Worm (Caenorhabditis elegans) whole organism, early embryonic: ENCODE data around the gene C32H11.3.
"Not testable (repeated sequence)": the region's sequence is repeated elsewhere in the genome, so short reads cannot be mapped to it uniquely, and the experiment has no call there.

Experiments used
- B0310.2 ChIP-seq: sonication (generic microtip); optimal IDR thresholded peaks from 2 replicates; lab custom pipeline; 2016; ENCODE audit warnings: mild to moderate bottlenecking, missing genetic modification characterization, missing compliant biosample characterization
- F13C5.2 ChIP-seq: sonication (generic microtip); optimal IDR thresholded peaks from 2 replicates; lab custom pipeline; 2017; ENCODE audit warnings: mild to moderate bottlenecking, missing genetic modification characterization, inconsistent platforms, missing compliant biosample characterization
- aly-1 ChIP-seq: sonication (generic microtip); optimal IDR thresholded peaks from 2 replicates; lab custom pipeline; 2016; ENCODE audit warnings: missing genetic modification characterization, missing compliant biosample characterization
- ama-1 ChIP-seq: fragments of 150-350 bp; optimal IDR thresholded peaks from 2 replicates; lab custom pipeline; 2014
- ceh-13 ChIP-seq: fragments of 200-800 bp; sonication (Bioruptor generic); optimal IDR thresholded peaks from 2 replicates; lab custom pipeline; 2018; ENCODE audit warnings: mild to moderate bottlenecking, missing genetic modification characterization, missing compliant biosample characterization
- ceh-36 ChIP-seq: sonication (generic microtip); optimal IDR thresholded peaks from 2 replicates; lab custom pipeline; 2016; ENCODE audit warnings: missing genetic modification characterization, inconsistent platforms, missing compliant biosample characterization
- ets-7 ChIP-seq: sonication (generic microtip); optimal IDR thresholded peaks from 2 replicates; lab custom pipeline; 2016; ENCODE audit warnings: missing genotype, missing genetic modification characterization, missing compliant biosample characterization
- flt-1 ChIP-seq: fragments of 200-800 bp; sonication (Bioruptor generic); IDR thresholded peaks from 2 replicates; pipeline ENCODE4 v1.3.6; 2022; ENCODE audit warnings: missing genetic modification characterization, missing compliant biosample characterization
- hmbx-1 ChIP-seq: sonication (generic microtip); optimal IDR thresholded peaks from 2 replicates; lab custom pipeline; 2016; ENCODE audit warnings: mild to moderate bottlenecking, missing genetic modification characterization, missing compliant biosample characterization
- hmg-4 ChIP-seq: fragments of 200-800 bp; sonication (Bioruptor generic); optimal IDR thresholded peaks from 2 replicates; lab custom pipeline; 2018; ENCODE audit warnings: mild to moderate bottlenecking, missing genetic modification characterization, missing compliant biosample characterization
- hnd-1 ChIP-seq: sonication (generic microtip); optimal IDR thresholded peaks from 2 replicates; lab custom pipeline; 2016; ENCODE audit warnings: missing genetic modification characterization, missing compliant biosample characterization
- pes-1 ChIP-seq: fragments of 200-800 bp; sonication (Bioruptor generic); IDR thresholded peaks from 2 replicates; pipeline ENCODE4 v1.3.6; 2022; ENCODE audit warnings: missing genetic modification reagents, missing genetic modification characterization, missing compliant biosample characterization
- scrt-1 ChIP-seq: fragments of 200-800 bp; sonication (Bioruptor generic); IDR thresholded peaks from 2 replicates; pipeline ENCODE4 v1.3.6; 2022; ENCODE audit warnings: missing genetic modification characterization, missing compliant biosample characterization
- sea-1 ChIP-seq: fragments of 200-800 bp; sonication (Bioruptor generic); conservative IDR thresholded peaks from 2 replicates; pipeline ENCODE4 v1.3.6; 2022; ENCODE audit warnings: missing genetic modification characterization, missing compliant biosample characterization
- tbx-11 ChIP-seq: fragments of 200-800 bp; sonication (Bioruptor generic); IDR thresholded peaks from 2 replicates; pipeline ENCODE4 v1.3.6; 2022; ENCODE audit warnings: missing genetic modification characterization, missing compliant biosample characterization
- tbx-37 ChIP-seq: fragments of 200-800 bp; sonication (Bioruptor generic); conservative IDR thresholded peaks from 2 replicates; pipeline ENCODE4 v1.3.6; 2022; ENCODE audit warnings: missing genetic modification reagents, missing genetic modification characterization, missing compliant biosample characterization
- tra-4 ChIP-seq: sonication (generic microtip); optimal IDR thresholded peaks from 2 replicates; lab custom pipeline; 2017; ENCODE audit warnings: missing genetic modification characterization, missing compliant biosample characterization

The C32H11.3 gene

DNA sequence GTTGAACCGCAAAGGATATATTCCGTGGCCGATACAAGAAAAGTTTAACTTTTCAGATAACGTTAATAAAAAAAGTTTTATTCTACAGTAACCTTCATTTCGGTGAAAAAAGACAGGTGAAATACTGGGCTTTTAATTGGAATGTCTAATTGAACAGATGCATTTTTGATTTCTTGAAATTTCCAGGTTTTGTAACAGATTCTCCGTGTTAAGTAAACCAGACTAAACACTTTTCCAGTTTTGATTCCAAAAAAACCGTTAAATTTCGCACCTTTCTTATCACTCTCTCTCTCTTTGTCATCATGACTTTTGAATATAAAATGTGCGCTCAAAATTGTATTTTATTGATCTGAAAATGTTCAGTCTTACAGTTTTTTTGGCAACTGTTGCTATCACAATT lies at the start of gene C32H11.3:
Gene C32H11.3, plus strand, starts transcription at position 301 of the 400 bp plus-strand sequence.
- no peak for TF ChIP-seq hnd-1 (tag; lab: Kevin White, UChicago)
- TF ChIP-seq aly-1 (tag; lab: Kevin White, UChicago): no peak
- no peak for TF ChIP-seq ceh-13 (GFP tag; lab: Kevin White, UChicago)

DNA sequence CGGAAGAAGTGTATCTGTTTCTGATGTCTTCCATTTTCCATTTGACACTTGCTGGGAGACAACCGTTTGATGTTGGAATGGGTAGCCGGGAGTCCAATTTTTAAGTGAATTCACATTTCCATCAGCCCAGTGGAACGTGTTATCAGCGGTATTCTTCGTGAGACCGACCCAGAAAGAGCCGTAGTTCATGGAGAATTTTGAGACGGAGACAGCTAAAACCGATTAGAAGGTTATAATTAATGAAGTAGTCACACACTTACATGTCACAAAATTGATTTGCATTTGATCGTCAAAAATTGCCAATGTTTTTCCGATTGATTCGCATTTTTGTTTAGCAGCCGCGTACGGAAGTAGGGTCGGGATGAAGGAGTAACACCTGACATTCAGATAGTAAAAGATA lies 49.0 kb upstream of the C32H11.3 start:
- TF ChIP-seq hmg-4: no peak
- no peak for TF ChIP-seq hnd-1 (tag; lab: Kevin White, UChicago)
- TF ChIP-seq pes-1 (GFP tag; lab: Robert Waterston, UW): no peak
- TF ChIP-seq hmbx-1 (tag; lab: Kevin White, UChicago): no peak
- no peak for TF ChIP-seq scrt-1

DNA sequence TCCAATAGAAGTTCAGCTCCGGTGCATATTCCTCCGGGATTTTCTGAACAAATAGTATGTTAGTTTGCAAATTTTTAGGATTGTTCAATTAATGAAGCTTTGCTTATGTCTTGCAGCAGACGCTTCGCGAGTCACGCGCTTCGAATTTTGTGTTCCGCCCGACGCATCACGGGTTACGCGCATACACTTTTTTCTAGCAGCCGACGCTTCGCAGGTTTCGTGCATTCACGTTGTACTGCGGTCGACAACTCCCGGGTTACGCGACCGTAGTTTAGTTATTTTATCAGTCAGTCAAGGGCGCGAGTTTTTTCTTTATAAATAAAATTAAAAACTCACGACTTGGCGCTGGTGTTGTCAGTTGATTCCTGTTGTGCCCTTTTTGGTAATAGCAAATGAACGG lies 48.5 kb upstream of the C32H11.3 start:
- no peak for TF ChIP-seq hmbx-1 (tag; lab: Kevin White, UChicago)
- no peak for TF ChIP-seq F13C5.2 (tag; lab: Kevin White, UChicago)
- no peak for TF ChIP-seq sea-1 (GFP tag; lab: Robert Waterston, UW)
- TF ChIP-seq tbx-37: no peak
- TF ChIP-seq hmg-4: no peak
- TF ChIP-seq ceh-13 (GFP tag; lab: Kevin White, UChicago): no peak
- TF ChIP-seq ets-7 (tag; lab: Kevin White, UChicago): no peak
- no peak for TF ChIP-seq flt-1 (GFP tag; lab: Robert Waterston, UW)
- TF ChIP-seq ama-1 (lab: Kevin White, UChicago): no peak
- no peak for TF ChIP-seq ceh-36 (tag; lab: Kevin White, UChicago)
- no peak for TF ChIP-seq aly-1 (tag; lab: Kevin White, UChicago)
- TF ChIP-seq hnd-1 (tag; lab: Kevin White, UChicago): no peak
- TF ChIP-seq pes-1 (GFP tag; lab: Robert Waterston, UW): no peak
- no peak for TF ChIP-seq tra-4 (tag; lab: Kevin White, UChicago)
- no peak for TF ChIP-seq B0310.2 (tag; lab: Kevin White, UChicago)
- TF ChIP-seq scrt-1: no peak
- no peak for TF ChIP-seq tbx-11

DNA sequence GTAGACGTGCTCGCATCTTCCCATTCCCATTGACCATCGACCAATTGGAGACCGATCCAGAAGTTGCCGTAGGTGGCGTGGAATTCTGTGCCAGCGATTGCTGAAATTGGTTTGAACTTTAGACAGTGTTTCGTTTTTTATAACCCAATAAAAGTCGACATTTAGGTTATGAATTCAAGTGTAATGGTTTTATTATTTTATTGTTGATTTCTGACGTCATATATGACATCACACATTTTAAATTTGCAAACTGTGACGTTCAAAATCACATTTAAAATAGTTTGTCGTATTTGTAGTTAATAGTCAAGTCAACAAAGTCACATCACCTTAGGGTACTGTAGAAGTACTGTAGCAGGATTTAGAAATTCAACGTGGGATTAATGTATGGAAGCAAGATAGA lies 48.0 kb upstream of the C32H11.3 start:
- TF ChIP-seq tbx-37 (no peak), ets-7 (tag; lab: Kevin White, UChicago) (no peak), tra-4 (tag; lab: Kevin White, UChicago) (no peak), ceh-13 (GFP tag; lab: Kevin White, UChicago) (no peak), ama-1 (lab: Kevin White, UChicago) (no peak), sea-1 (GFP tag; lab: Robert Waterston, UW) (no peak), B0310.2 (tag; lab: Kevin White, UChicago) (no peak), aly-1 (tag; lab: Kevin White, UChicago) (no peak), hnd-1 (tag; lab: Kevin White, UChicago) (no peak), hmbx-1 (tag; lab: Kevin White, UChicago) (no peak), flt-1 (GFP tag; lab: Robert Waterston, UW) (no peak), scrt-1 (no peak), hmg-4 (no peak), pes-1 (GFP tag; lab: Robert Waterston, UW) (no peak), ceh-36 (tag; lab: Kevin White, UChicago) (no peak), tbx-11 (no peak), F13C5.2 (tag; lab: Kevin White, UChicago) (no peak)

DNA sequence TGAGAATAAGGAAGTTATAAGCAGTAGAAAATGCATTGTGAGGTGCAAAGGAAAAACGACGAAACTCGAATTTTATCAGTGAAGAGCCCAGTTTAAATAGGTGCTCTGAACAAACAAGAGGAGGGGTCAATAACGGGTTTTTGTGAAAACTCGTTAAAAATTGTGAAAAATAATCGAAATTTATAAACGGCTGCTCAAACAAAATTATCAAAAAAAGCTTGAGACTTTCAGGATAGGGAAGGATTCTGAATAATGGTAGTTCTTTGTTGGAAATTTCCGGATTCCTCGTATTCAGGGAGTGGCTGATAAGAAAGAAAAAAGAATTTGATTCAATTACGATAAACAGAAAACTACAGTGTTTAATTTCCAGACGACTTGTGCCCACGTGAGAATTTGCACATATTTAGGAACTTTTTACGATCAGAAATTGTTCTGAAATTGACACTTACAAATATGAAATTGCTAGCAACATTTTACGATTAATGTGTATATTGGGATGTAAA lies 46.9 kb upstream of the C32H11.3 start, which contains the start of gene clec-187:
Gene clec-187, minus strand, starts transcription at position 51 of the 503 bp plus-strand sequence.
- no peak for TF ChIP-seq tbx-37
- TF ChIP-seq ceh-36 (tag; lab: Kevin White, UChicago): no peak
- TF ChIP-seq scrt-1: no peak

DNA sequence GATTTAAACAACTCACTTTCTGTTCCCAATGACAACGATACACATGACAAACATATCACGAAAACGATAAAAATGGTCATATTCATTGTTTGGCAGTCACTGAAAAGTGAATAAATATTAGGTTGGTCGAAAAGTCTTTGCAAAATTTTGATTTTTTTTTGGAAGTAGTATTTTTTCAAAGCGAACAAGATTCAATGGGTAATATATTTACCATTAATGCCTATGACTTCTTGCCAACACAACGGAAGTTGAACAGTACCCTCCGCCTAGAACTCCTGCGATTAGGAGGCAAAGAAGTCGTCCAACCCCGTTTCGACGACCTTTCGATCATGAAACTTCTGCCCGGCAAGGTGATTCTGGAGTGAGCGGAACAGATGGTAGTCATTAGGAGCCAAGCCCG lies 43.1 kb upstream of the C32H11.3 start, which contains the start of gene ZK896.1:
Gene ZK896.1, minus strand, starts transcription at position 101 of the 400 bp plus-strand sequence.
- TF ChIP-seq hmbx-1 (tag; lab: Kevin White, UChicago); hnd-1 (tag; lab: Kevin White, UChicago); ceh-13 (GFP tag; lab: Kevin White, UChicago): not testable (repeated sequence)

DNA sequence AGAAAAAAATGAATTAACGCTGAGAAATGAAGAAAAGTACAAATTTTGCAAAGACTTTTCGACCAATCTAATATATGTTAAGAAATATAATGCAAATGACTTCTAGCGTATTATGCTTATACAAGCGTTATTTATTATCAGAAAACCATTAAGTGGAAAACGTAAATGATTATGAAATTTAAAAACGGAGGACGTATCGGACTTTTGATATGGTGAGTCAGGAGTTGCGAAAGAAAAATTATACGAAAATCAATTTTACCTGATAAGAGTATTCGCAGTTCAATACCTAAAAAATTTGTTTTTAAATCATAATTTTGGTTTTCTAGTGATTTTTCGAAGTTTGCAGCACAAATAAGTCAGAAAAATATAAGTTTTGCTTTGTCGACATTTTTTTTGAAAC lies 41.8 kb upstream of the C32H11.3 start:
- TF ChIP-seq ceh-36 (tag; lab: Kevin White, UChicago) (no peak), hnd-1 (tag; lab: Kevin White, UChicago) (no peak), hmg-4 (no peak), tra-4 (tag; lab: Kevin White, UChicago) (no peak), F13C5.2 (tag; lab: Kevin White, UChicago) (no peak), tbx-11 (no peak), flt-1 (GFP tag; lab: Robert Waterston, UW) (no peak), scrt-1 (no peak), hmbx-1 (tag; lab: Kevin White, UChicago) (no peak), B0310.2 (tag; lab: Kevin White, UChicago) (no peak), aly-1 (tag; lab: Kevin White, UChicago) (no peak), ets-7 (tag; lab: Kevin White, UChicago) (no peak), ama-1 (lab: Kevin White, UChicago) (no peak), pes-1 (GFP tag; lab: Robert Waterston, UW) (no peak), tbx-37 (no peak), sea-1 (GFP tag; lab: Robert Waterston, UW) (no peak), ceh-13 (GFP tag; lab: Kevin White, UChicago) (no peak)

DNA sequence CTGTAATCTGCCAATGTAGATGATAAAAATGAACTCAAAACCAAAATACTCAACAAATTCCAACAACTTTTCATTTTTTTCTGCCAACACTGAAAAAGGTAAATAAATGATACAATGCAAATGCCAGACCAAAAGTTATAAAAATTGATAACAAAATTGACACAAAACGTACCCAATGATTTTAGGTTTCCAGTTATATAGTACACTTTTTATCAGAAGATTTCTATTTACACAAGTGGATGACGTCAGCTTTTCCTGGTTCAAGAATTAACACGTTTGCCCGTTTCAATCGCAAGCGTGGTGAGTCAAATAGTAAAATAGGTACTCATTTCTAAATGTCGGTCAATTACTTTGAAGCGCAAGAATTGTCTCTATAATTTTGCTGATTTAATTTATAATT lies 38.8 kb upstream of the C32H11.3 start, which contains the start of gene ZK896.5:
Gene ZK896.5, minus strand, starts transcription at position 89 of the 400 bp plus-strand sequence.
- TF ChIP-seq scrt-1: no peak
- no peak for TF ChIP-seq flt-1 (GFP tag; lab: Robert Waterston, UW)
- TF ChIP-seq sea-1 (GFP tag; lab: Robert Waterston, UW): no peak
- no peak for TF ChIP-seq ama-1 (lab: Kevin White, UChicago)
- no peak for TF ChIP-seq hnd-1 (tag; lab: Kevin White, UChicago)
- no peak for TF ChIP-seq pes-1 (GFP tag; lab: Robert Waterston, UW)
- no peak for TF ChIP-seq ets-7 (tag; lab: Kevin White, UChicago)
- TF ChIP-seq tbx-11: no peak
- TF ChIP-seq aly-1 (tag; lab: Kevin White, UChicago): no peak
- TF ChIP-seq F13C5.2 (tag; lab: Kevin White, UChicago): no peak
- TF ChIP-seq B0310.2 (tag; lab: Kevin White, UChicago): no peak
- TF ChIP-seq hmbx-1 (tag; lab: Kevin White, UChicago): no peak
- no peak for TF ChIP-seq tra-4 (tag; lab: Kevin White, UChicago)
- no peak for TF ChIP-seq ceh-13 (GFP tag; lab: Kevin White, UChicago)
